Fruit fly (Drosophila melanogaster) whole organism, embryonic: Measurements from ENCODE around the gene mahe.
A peak's percentile ranks its signal among the peaks of the same experiment; 100 is the strongest.

Source experiments
- BtbVII ChIP-seq: fragments of 200-800 bp; sonication (Bioruptor generic); optimal IDR thresholded peaks from 3 replicates; lab custom pipeline; 2017; ENCODE audit warnings: missing biosample characterization, mild to moderate bottlenecking, missing genetic modification characterization
- CG10267 ChIP-seq: fragments of 200-800 bp; sonication (Bioruptor generic); optimal IDR thresholded peaks from 2 replicates; lab custom pipeline; 2018; ENCODE audit warnings: missing biosample characterization, mild to moderate bottlenecking, missing genetic modification characterization, moderate library complexity
- CG10321 ChIP-seq: fragments of 200-800 bp; sonication (Bioruptor generic); IDR thresholded peaks from 2 replicates; pipeline ENCODE4 v1.3.6; 2022; ENCODE audit warnings: missing biosample characterization, missing genetic modification characterization
- CG11085 ChIP-seq: fragments of 200-800 bp; sonication (Bioruptor generic); IDR thresholded peaks from 2 replicates; pipeline ENCODE4 v1.3.6; 2022; ENCODE audit warnings: missing biosample characterization, missing genetic modification characterization
- CG11723 ChIP-seq: fragments of 200-800 bp; sonication (Bioruptor generic); optimal IDR thresholded peaks from 2 replicates; lab custom pipeline; 2017; ENCODE audit warnings: missing biosample characterization, mild to moderate bottlenecking, missing genetic modification characterization
- CG14667 ChIP-seq: fragments of 200-800 bp; sonication (Bioruptor generic); IDR thresholded peaks from 2 replicates; pipeline ENCODE4 v1.3.6; 2022; ENCODE audit warnings: missing biosample characterization, missing genetic modification characterization
- CG18476 ChIP-seq: fragments of 200-800 bp; sonication (Bioruptor generic); optimal IDR thresholded peaks from 2 replicates; lab custom pipeline; 2016; ENCODE audit warnings: missing biosample characterization, mild to moderate bottlenecking, missing genetic modification characterization
- CG2129 ChIP-seq: fragments of 200-800 bp; sonication (Bioruptor generic); IDR thresholded peaks from 2 replicates; pipeline ENCODE4 v1.3.6; 2022; ENCODE audit warnings: missing biosample characterization, missing genetic modification characterization; ENCODE audit not compliant: partially characterized antibody
- CG2678 ChIP-seq: fragments of 200-800 bp; sonication (Bioruptor generic); optimal IDR thresholded peaks from 3 replicates; lab custom pipeline; 2019; ENCODE audit warnings: missing biosample characterization, mild to moderate bottlenecking, missing genetic modification characterization, moderate library complexity
- CG31224 ChIP-seq: fragments of 200-800 bp; sonication (Bioruptor generic); IDR thresholded peaks from 2 replicates; pipeline ENCODE4 v1.3.6; 2022; ENCODE audit warnings: missing biosample characterization, missing genetic modification characterization
- CG32767 ChIP-seq: fragments of 200-800 bp; sonication (Bioruptor generic); IDR thresholded peaks from 2 replicates; pipeline ENCODE4 v1.3.6; 2022; ENCODE audit warnings: missing biosample characterization, missing genetic modification characterization
- CG3407 ChIP-seq: fragments of 200-800 bp; sonication (Bioruptor generic); optimal IDR thresholded peaks from 2 replicates; lab custom pipeline; 2018; ENCODE audit warnings: missing biosample characterization, mild to moderate bottlenecking, missing genetic modification characterization
- CG34422 ChIP-seq: fragments of 200-800 bp; sonication (Bioruptor generic); IDR thresholded peaks from 3 replicates; pipeline ENCODE4 v1.3.6; 2022; ENCODE audit warnings: missing biosample characterization, missing genetic modification characterization
- CG4282 ChIP-seq: fragments of 200-800 bp; sonication (Bioruptor generic); optimal IDR thresholded peaks from 2 replicates; lab custom pipeline; 2016; ENCODE audit warnings: missing biosample characterization, missing genetic modification characterization
- CG4730 ChIP-seq: fragments of 200-800 bp; sonication (Bioruptor generic); IDR thresholded peaks from 2 replicates; pipeline ENCODE4 v1.3.6; 2022; ENCODE audit warnings: missing biosample characterization, missing genetic modification characterization
- CG8281 ChIP-seq: fragments of 200-800 bp; sonication (Bioruptor generic); optimal IDR thresholded peaks from 2 replicates; lab custom pipeline; 2018; ENCODE audit warnings: missing biosample characterization, mild to moderate bottlenecking, missing genetic modification characterization, moderate library complexity
- CG8478 ChIP-seq: fragments of >200 bp; optimal IDR thresholded peaks from 2 replicates; lab custom pipeline; 2018
- CG9727 ChIP-seq: fragments of 200-800 bp; sonication (Bioruptor generic); optimal IDR thresholded peaks from 3 replicates; lab custom pipeline; 2017; ENCODE audit warnings: missing biosample characterization, mild to moderate bottlenecking, missing genetic modification characterization
- Dref ChIP-seq: fragments of 200-800 bp; sonication (Bioruptor generic); IDR thresholded peaks from 2 replicates; pipeline ENCODE4 v1.3.6; 2022; ENCODE audit warnings: missing biosample characterization, missing genetic modification characterization
- Ets97D ChIP-seq: fragments of 200-800 bp; sonication (Bioruptor generic); optimal IDR thresholded peaks from 3 replicates; lab custom pipeline; 2016; ENCODE audit warnings: missing biosample characterization, missing genetic modification characterization
- GATAe ChIP-seq: fragments of 200-800 bp; sonication (Bioruptor generic); conservative IDR thresholded peaks from 2 replicates; pipeline ENCODE4 v1.3.6; 2022; ENCODE audit warnings: missing biosample characterization, missing genetic modification characterization
- HLH4C ChIP-seq: fragments of 200-800 bp; sonication (Bioruptor generic); IDR thresholded peaks from 3 replicates; pipeline ENCODE4 v1.3.6; 2022; ENCODE audit warnings: missing biosample characterization, missing genetic modification characterization; ENCODE audit not compliant: partially characterized antibody
- Med ChIP-seq: fragments of 200-800 bp; sonication (Bioruptor generic); peaks from one replicate; lab custom pipeline; 2016; ENCODE audit warnings: missing biosample characterization, missing genetic modification characterization, mild to moderate bottlenecking, inconsistent platforms, moderate library complexity
- Pdp1 ChIP-seq, 2 experiments: fragments of 200-800 bp; sonication (Bioruptor generic); optimal IDR thresholded peaks; 3 replicates each; lab custom pipeline; 2016; ENCODE audit warnings: missing biosample characterization in 2 of 2, missing genetic modification characterization in 2 of 2, mild to moderate bottlenecking in 1 of 2, moderate library complexity in 1 of 2
- Ptx1 ChIP-seq: fragments of 200-800 bp; sonication (Bioruptor generic); IDR thresholded peaks from 2 replicates; pipeline ENCODE4 v1.3.6; 2022; ENCODE audit warnings: missing biosample characterization, missing genetic modification characterization
- Sox102F ChIP-seq: fragments of 200-800 bp; sonication (Bioruptor generic); optimal IDR thresholded peaks from 2 replicates; lab custom pipeline; 2018; ENCODE audit warnings: missing biosample characterization, mild to moderate bottlenecking, missing genetic modification characterization, moderate library complexity
- Trl ChIP-seq, 3 experiments: fragments of >200 bp in 2 of 3; fragments of 200-800 bp in 1 of 3; sonication (Bioruptor generic) in 1 of 3; optimal IDR thresholded peaks; 2 replicates in 1 of 3; 3 replicates in 2 of 3; lab custom pipeline; 2016 to 2017; ENCODE audit warnings: missing biosample characterization in 1 of 3, missing genetic modification characterization in 1 of 3
- Xrp1 ChIP-seq: fragments of 200-800 bp; sonication (Bioruptor generic); IDR thresholded peaks from 2 replicates; pipeline ENCODE4 v1.3.6; 2022; ENCODE audit warnings: missing biosample characterization, missing genetic modification characterization
- cg ChIP-seq: fragments of 200-800 bp; sonication (Bioruptor generic); optimal IDR thresholded peaks from 3 replicates; lab custom pipeline; 2019; ENCODE audit warnings: missing biosample characterization, mild to moderate bottlenecking, missing genetic modification characterization, moderate library complexity
- chm ChIP-seq: fragments of 200-800 bp; sonication (Bioruptor generic); IDR thresholded peaks from 2 replicates; pipeline ENCODE4 v1.3.6; 2022; ENCODE audit warnings: missing biosample characterization, missing genetic modification characterization
- corto ChIP-seq: fragments of 200-800 bp; sonication (Bioruptor generic); optimal IDR thresholded peaks from 2 replicates; lab custom pipeline; 2016; ENCODE audit warnings: missing biosample characterization, mild to moderate bottlenecking, missing genetic modification characterization, moderate library complexity
- crol ChIP-seq: fragments of 200-800 bp; sonication (Bioruptor generic); IDR thresholded peaks from 2 replicates; pipeline ENCODE4 v1.3.6; 2022; ENCODE audit warnings: missing biosample characterization, missing genetic modification characterization
- ewg ChIP-seq: fragments of 200-800 bp; sonication (Bioruptor generic); optimal IDR thresholded peaks from 3 replicates; lab custom pipeline; 2017; ENCODE audit warnings: mild to moderate bottlenecking, missing biosample characterization, missing genetic modification reagents, missing genetic modification characterization
- gcm2 ChIP-seq: fragments of 200-800 bp; sonication (Bioruptor generic); optimal IDR thresholded peaks from 2 replicates; lab custom pipeline; 2016; ENCODE audit warnings: missing biosample characterization, missing genetic modification characterization
- gsb-n ChIP-seq: fragments of 200-800 bp; sonication (Bioruptor generic); optimal IDR thresholded peaks from 3 replicates; lab custom pipeline; 2018; ENCODE audit warnings: missing biosample characterization, mild to moderate bottlenecking, missing genetic modification characterization
- mam ChIP-seq: fragments of 200-800 bp; sonication (Bioruptor generic); optimal IDR thresholded peaks from 3 replicates; lab custom pipeline; 2016; ENCODE audit warnings: missing biosample characterization, missing genetic modification characterization
- odd ChIP-seq: fragments of 200-800 bp; sonication (Bioruptor generic); optimal IDR thresholded peaks from 2 replicates; lab custom pipeline; 2017; ENCODE audit warnings: missing biosample characterization, mild to moderate bottlenecking, missing genetic modification characterization
- pho ChIP-seq: fragments of 200-800 bp; sonication (Bioruptor generic); optimal IDR thresholded peaks from 2 replicates; lab custom pipeline; 2016; ENCODE audit warnings: missing biosample characterization, missing genetic modification characterization
- pnt ChIP-seq: fragments of 200-800 bp; sonication (Bioruptor generic); optimal IDR thresholded peaks from 3 replicates; lab custom pipeline; 2016; ENCODE audit warnings: missing biosample characterization, missing genetic modification characterization
- pum ChIP-seq: fragments of 200-800 bp; sonication (Bioruptor generic); optimal IDR thresholded peaks from 2 replicates; lab custom pipeline; 2016; ENCODE audit warnings: missing biosample characterization, missing genetic modification characterization
- sd ChIP-seq: fragments of 200-800 bp; sonication (Bioruptor generic); optimal IDR thresholded peaks from 3 replicates; lab custom pipeline; 2018; ENCODE audit warnings: missing biosample characterization, mild to moderate bottlenecking, missing genetic modification characterization, moderate library complexity
- slp2 ChIP-seq: fragments of 200-800 bp; sonication (Bioruptor generic); optimal IDR thresholded peaks from 2 replicates; lab custom pipeline; 2016; ENCODE audit warnings: missing biosample characterization, missing genetic modification characterization
- sqz ChIP-seq: fragments of 200-800 bp; sonication (Bioruptor generic); optimal IDR thresholded peaks from 3 replicates; lab custom pipeline; 2018; ENCODE audit warnings: missing biosample characterization, mild to moderate bottlenecking, missing genetic modification characterization
- ssp ChIP-seq: fragments of 200-800 bp; sonication (Bioruptor generic); IDR thresholded peaks from 2 replicates; pipeline ENCODE4 v1.3.6; 2022; ENCODE audit warnings: missing biosample characterization, missing genetic modification characterization
- stwl ChIP-seq: fragments of 200-800 bp; sonication (Bioruptor generic); optimal IDR thresholded peaks from 3 replicates; lab custom pipeline; 2018; ENCODE audit warnings: missing biosample characterization, mild to moderate bottlenecking, missing genetic modification characterization, moderate library complexity
- sug ChIP-seq: fragments of 200-800 bp; optimal IDR thresholded peaks from 2 replicates; lab custom pipeline; 2019; ENCODE audit warnings: missing biosample characterization, mild to moderate bottlenecking, missing genetic modification characterization, moderate library complexity
- tll ChIP-seq, 2 experiments: fragments of 200-800 bp in 1 of 2; fragments of >200 bp in 1 of 2; sonication (Bioruptor generic) in 1 of 2; optimal IDR thresholded peaks; 2 replicates each; lab custom pipeline; 2017 to 2019; ENCODE audit warnings: missing biosample characterization in 2 of 2, missing genetic modification characterization in 2 of 2, mild to moderate bottlenecking in 1 of 2, moderate library complexity in 1 of 2
- ttk ChIP-seq: fragments of 200-800 bp; sonication (Bioruptor generic); IDR thresholded peaks from 2 replicates; pipeline ENCODE4 v2.1.2; 2022; ENCODE audit warnings: missing biosample characterization, missing genetic modification characterization
- z ChIP-seq: fragments of 200-800 bp; sonication (Bioruptor generic); IDR thresholded peaks from 3 replicates; pipeline ENCODE4 v1.3.6; 2022; ENCODE audit warnings: missing biosample characterization, missing genetic modification characterization
- zen ChIP-seq: fragments of 200-800 bp; sonication (Bioruptor generic); optimal IDR thresholded peaks from 3 replicates; lab custom pipeline; 2018; ENCODE audit warnings: missing biosample characterization, mild to moderate bottlenecking, missing genetic modification characterization, moderate library complexity

mahe gene

dm6 chrX:7967052-7967847, 36.1 kb upstream of the mahe start (continued):
- peak; percentile 42 for TF ChIP-seq sd (tag; lab: Kevin White, UChicago)
- no peak for TF ChIP-seq CG11085
- 0 out of 2 replicates have a peak, but pooled peaks have one; percentile 27 for TF ChIP-seq ttk (GFP tag; lab: Robert Waterston, UW)
- no peak for TF ChIP-seq CG9727
- no peak for TF ChIP-seq stwl
- TF ChIP-seq CG10267 = no peak
- no peak for TF ChIP-seq CG4730 (GFP tag; lab: Robert Waterston, UW)
- no peak for TF ChIP-seq CG8281
- no peak for TF ChIP-seq CG18476
- peak; percentile 69; the same call in 1 of the 2 replicates for TF ChIP-seq CG10321 (GFP tag; lab: Robert Waterston, UW)
- TF ChIP-seq CG8478 = peak; percentile 35
- no peak for TF ChIP-seq slp2 (GFP tag; lab: Kevin White, UChicago)
- TF ChIP-seq CG4282 (GFP tag; lab: Kevin White, UChicago) = no peak
- peak; percentile 10 to 63 for TF ChIP-seq Trl (optimal IDR thresholded peaks at IDR 0.05; lab: Kevin White, UChicago)
- TF ChIP-seq Trl (GFP tag; optimal IDR thresholded peaks at IDR 0.05; lab: Kevin White, UChicago) = no peak
- no peak for TF ChIP-seq pho (GFP tag; lab: Kevin White, UChicago)
- no peak for TF ChIP-seq mam (GFP tag; lab: Kevin White, UChicago)
- peak in 1 of 2 experiments; percentile 30 for TF ChIP-seq Pdp1 (GFP tag; optimal IDR thresholded peaks at IDR 0.05; lab: Kevin White, UChicago)
- TF ChIP-seq CG2129 (GFP tag; lab: Robert Waterston, UW) = no peak
- no peak for TF ChIP-seq Dref
- no peak for TF ChIP-seq pnt (GFP tag; lab: Kevin White, UChicago)
- no peak for TF ChIP-seq GATAe
- no peak for TF ChIP-seq z
- peak; percentile 4 for TF ChIP-seq ewg (GFP tag; lab: Kevin White, UChicago)
- TF ChIP-seq gsb-n = no peak
- TF ChIP-seq Sox102F (GFP tag; lab: Kevin White, UChicago) = no peak
- TF ChIP-seq CG3407 (GFP tag; lab: Kevin White, UChicago) = no peak
- TF ChIP-seq pum (GFP tag; lab: Kevin White, UChicago) = no peak
- TF ChIP-seq HLH4C = no peak
- TF ChIP-seq cg = no peak
- TF ChIP-seq CG31224 (GFP tag; lab: Robert Waterston, UW) = no peak
- no peak for TF ChIP-seq zen (tag; lab: Kevin White, UChicago)
- TF ChIP-seq Med (GFP tag; lab: Kevin White, UChicago) = no peak
- TF ChIP-seq Xrp1 (GFP tag; lab: Robert Waterston, UW) = 0 out of 2 replicates have a peak, but pooled peaks have one; percentile 24
- no peak for TF ChIP-seq sug (tag; lab: Kevin White, UChicago)
- no peak for TF ChIP-seq CG11723
- no peak for TF ChIP-seq corto (GFP tag; lab: Kevin White, UChicago)
- no peak for TF ChIP-seq Ets97D (GFP tag; lab: Kevin White, UChicago)
- no peak for TF ChIP-seq BtbVII
- no peak for TF ChIP-seq CG14667 (GFP tag; lab: Robert Waterston, UW)
- TF ChIP-seq CG32767 (GFP tag; lab: Robert Waterston, UW) = no peak
- TF ChIP-seq gcm2 (GFP tag; lab: Kevin White, UChicago) = no peak
- TF ChIP-seq CG2678 = no peak
- TF ChIP-seq CG34422 (GFP tag; lab: Robert Waterston, UW) = no peak
- TF ChIP-seq tll (GFP tag; optimal IDR thresholded peaks at IDR 0.05; lab: Kevin White, UChicago) = no peak
- no peak for TF ChIP-seq chm
- TF ChIP-seq crol (GFP tag; lab: Robert Waterston, UW) = peak; percentile 93
- no peak for TF ChIP-seq ssp (GFP tag; lab: Robert Waterston, UW)
- no peak for TF ChIP-seq odd (GFP tag; lab: Kevin White, UChicago)
- peak; percentile 49 for TF ChIP-seq sqz (GFP tag; lab: Kevin White, UChicago)
- TF ChIP-seq Ptx1 (GFP tag; lab: Robert Waterston, UW) = no peak
